Worm (Caenorhabditis elegans) whole organism, midembryonic: Measurements from ENCODE around the gene C27H6.8.

Experiments used
- T22C8.4 ChIP-seq: fragments of 200-800 bp; sonication (Bioruptor generic); IDR thresholded peaks from 2 replicates; pipeline ENCODE4 v1.3.6; 2022; ENCODE audit warnings: missing genetic modification characterization, missing compliant biosample characterization
- cog-1 ChIP-seq: sonication (generic microtip); optimal IDR thresholded peaks from 2 replicates; lab custom pipeline; 2016; ENCODE audit warnings: missing genetic modification characterization, missing compliant biosample characterization
- flt-1 ChIP-seq: fragments of 200-800 bp; sonication (Bioruptor generic); IDR thresholded peaks from 2 replicates; pipeline ENCODE4 v1.3.6; 2022; ENCODE audit warnings: missing genetic modification characterization, missing compliant biosample characterization
- klf-2 ChIP-seq: fragments of 200-800 bp; sonication (Bioruptor generic); conservative IDR thresholded peaks from 2 replicates; pipeline ENCODE4 v1.3.6; 2022; ENCODE audit warnings: missing genetic modification reagents, missing genetic modification characterization, missing compliant biosample characterization
- med-1 ChIP-seq: sonication (generic microtip); optimal IDR thresholded peaks from 2 replicates; lab custom pipeline; 2017; ENCODE audit warnings: missing genetic modification characterization, mild to moderate bottlenecking, missing compliant biosample characterization, antibody characterized with exemption, missing genetic modification reagents; ENCODE audit not compliant: insufficient read depth
- ref-1 ChIP-seq: fragments of 200-800 bp; sonication (Bioruptor generic); conservative IDR thresholded peaks from 2 replicates; pipeline ENCODE4 v1.3.6; 2022; ENCODE audit warnings: missing genetic modification reagents, missing genetic modification characterization, missing compliant biosample characterization
- tab-1 ChIP-seq: fragments of 200-800 bp; sonication (Bioruptor generic); IDR thresholded peaks from 2 replicates; pipeline ENCODE4 v1.3.6; 2022; ENCODE audit warnings: missing genetic modification characterization, missing compliant biosample characterization
- ztf-23 ChIP-seq: fragments of 200-800 bp; sonication (Bioruptor generic); IDR thresholded peaks from 2 replicates; pipeline ENCODE4 v1.3.6; 2022; ENCODE audit warnings: missing genetic modification reagents, missing genetic modification characterization, missing compliant biosample characterization
- ztf-29 ChIP-seq: fragments of 200-800 bp; sonication (Bioruptor generic); IDR thresholded peaks from 2 replicates; pipeline ENCODE4 v1.3.6; 2022; ENCODE audit warnings: missing genetic modification reagents, missing genetic modification characterization, missing compliant biosample characterization

C27H6.8 gene

DNA sequence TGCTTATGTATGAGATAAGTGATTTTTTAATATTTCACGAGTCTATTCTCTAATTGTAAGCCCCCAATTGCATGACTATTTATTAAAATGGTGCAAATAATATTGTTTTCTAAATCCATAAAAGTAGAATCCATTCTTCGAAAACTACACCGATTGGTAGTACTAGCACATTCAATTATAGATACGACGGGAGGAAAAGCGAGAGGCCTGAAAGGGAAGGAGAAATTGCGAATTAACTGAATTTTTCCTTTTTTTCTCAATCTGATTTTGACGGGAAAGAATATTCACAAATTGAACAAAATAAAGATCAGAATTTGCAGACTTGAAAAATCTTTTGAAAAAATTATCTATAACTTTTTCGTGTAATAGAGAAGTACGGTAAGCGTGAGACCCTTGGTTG lies 10.4 kb downstream of the C27H6.8 start:
- TF ChIP-seq T22C8.4 (no peak), flt-1 (no peak), klf-2 (GFP tag; lab: Robert Waterston, UW) (no peak), ztf-29 (GFP tag; lab: Robert Waterston, UW) (no peak), ztf-23 (GFP tag; lab: Robert Waterston, UW) (no peak), cog-1 (tag; lab: Kevin White, UChicago) (no peak), ref-1 (GFP tag; lab: Robert Waterston, UW) (no peak), tab-1 (GFP tag; lab: Robert Waterston, UW) (no peak), med-1 (GFP tag; lab: Kevin White, UChicago) (no peak)

- TF ChIP-seq ztf-23 (GFP tag; lab: Robert Waterston, UW) (no peak), flt-1 (no peak), klf-2 (GFP tag; lab: Robert Waterston, UW) (no peak), T22C8.4 (no peak)
These were observed 11.4 kb downstream of the C27H6.8 start, which contains the start of gene unc-41 for ce11 chrV:9976138-9976537. Gene unc-41 (minus strand): TSS chrV:9976238.

DNA sequence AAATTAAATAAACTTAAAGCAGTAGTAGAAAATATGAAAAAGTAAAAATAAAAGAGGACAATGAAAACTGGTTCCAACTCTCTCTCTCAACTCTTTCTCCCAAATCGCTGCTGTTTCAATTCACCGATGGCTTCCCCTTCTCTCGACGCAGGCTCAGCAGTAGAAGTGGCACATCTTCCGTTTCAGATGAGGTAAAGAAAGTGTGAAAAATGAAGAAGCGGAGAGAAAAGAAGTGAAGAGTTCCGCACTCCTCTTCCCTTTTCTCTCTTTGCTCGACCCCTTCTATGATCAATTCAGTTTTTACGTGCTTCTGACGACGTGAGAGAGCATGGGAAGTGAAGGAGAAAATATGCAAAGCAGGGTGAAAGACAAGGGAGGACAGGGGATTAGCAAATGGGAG lies 13.3 kb downstream of the C27H6.8 start:
- TF ChIP-seq klf-2 (GFP tag; lab: Robert Waterston, UW) (no peak), T22C8.4 (no peak), ztf-23 (GFP tag; lab: Robert Waterston, UW) (no peak), tab-1 (GFP tag; lab: Robert Waterston, UW) (no peak), flt-1 (no peak), ref-1 (GFP tag; lab: Robert Waterston, UW) (no peak), ztf-29 (GFP tag; lab: Robert Waterston, UW) (no peak), cog-1 (tag; lab: Kevin White, UChicago) (no peak), med-1 (GFP tag; lab: Kevin White, UChicago) (no peak)

- TF ChIP-seq ztf-23 (GFP tag; lab: Robert Waterston, UW) (peak; percentile 97), tab-1 (GFP tag; lab: Robert Waterston, UW) (peak; percentile 96), ref-1 (GFP tag; lab: Robert Waterston, UW) (peak; percentile 87), ztf-29 (GFP tag; lab: Robert Waterston, UW) (peak; percentile 88), T22C8.4 (peak; percentile 92), klf-2 (GFP tag; lab: Robert Waterston, UW) (peak; percentile 95), med-1 (GFP tag; lab: Kevin White, UChicago) (peak; percentile 70), cog-1 (tag; lab: Kevin White, UChicago) (peak; percentile 85), flt-1 (peak; percentile 97)
These were observed 17.5 kb downstream of the C27H6.8 start for ce11 chrV:9970119-9970518.

DNA sequence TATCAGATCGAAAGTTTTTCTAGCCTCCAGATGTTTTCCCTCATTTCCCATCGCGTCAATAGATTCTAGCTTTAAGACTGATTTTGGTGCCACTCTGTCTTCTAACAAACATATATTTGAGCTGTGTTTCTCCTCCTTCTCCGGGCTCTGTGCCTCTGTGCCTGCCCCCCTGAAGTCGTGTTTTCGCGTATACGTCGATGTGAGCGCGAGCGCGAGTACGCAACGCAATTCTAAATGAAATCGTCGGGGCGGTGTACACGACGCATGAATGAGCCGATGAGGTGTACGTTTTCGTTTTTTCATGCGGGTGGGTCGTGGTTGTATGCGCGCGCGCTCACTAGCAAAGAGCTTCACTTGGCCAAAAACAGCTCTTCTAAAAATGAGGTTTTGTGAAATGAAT lies 21.7 kb downstream of the C27H6.8 start:
- TF ChIP-seq tab-1 (GFP tag; lab: Robert Waterston, UW) = no peak
- TF ChIP-seq T22C8.4 = no peak
- TF ChIP-seq cog-1 (tag; lab: Kevin White, UChicago) = no peak
- no peak for TF ChIP-seq ztf-23 (GFP tag; lab: Robert Waterston, UW)
- TF ChIP-seq ztf-29 (GFP tag; lab: Robert Waterston, UW) = no peak
- no peak for TF ChIP-seq ref-1 (GFP tag; lab: Robert Waterston, UW)
- no peak for TF ChIP-seq klf-2 (GFP tag; lab: Robert Waterston, UW)
- no peak for TF ChIP-seq med-1 (GFP tag; lab: Kevin White, UChicago)
- no peak for TF ChIP-seq flt-1

DNA sequence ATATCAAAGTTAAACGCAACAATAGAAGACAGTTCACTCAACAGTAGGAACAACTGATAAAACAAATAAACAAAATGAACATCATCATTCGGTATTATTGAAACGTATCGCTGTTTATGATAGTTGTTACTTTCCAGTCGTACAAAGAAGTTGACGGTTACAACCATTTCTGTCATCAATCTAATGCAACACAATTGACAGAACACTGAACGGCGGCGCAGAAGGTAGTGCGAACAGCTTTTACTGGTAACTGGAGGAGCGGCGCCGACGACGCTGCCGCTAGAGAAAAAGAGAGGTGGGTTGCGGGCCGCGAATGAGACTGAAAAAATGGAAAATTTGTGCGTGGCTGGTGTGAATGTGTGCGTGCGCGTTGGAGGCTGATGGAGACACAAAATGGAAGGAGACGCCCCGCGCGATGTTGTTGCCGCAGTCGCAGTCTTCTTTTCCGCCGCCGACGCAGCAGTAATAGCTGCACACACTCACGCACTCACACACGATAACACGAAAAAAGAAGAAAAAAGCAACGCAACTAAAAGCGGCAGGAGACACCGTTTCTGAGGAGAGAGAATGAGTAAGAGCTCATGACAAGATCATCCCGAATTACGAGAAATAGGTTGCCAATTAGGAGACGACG lies 23.3 kb downstream of the C27H6.8 start:
- TF ChIP-seq ref-1 (GFP tag; lab: Robert Waterston, UW) (no peak), T22C8.4 (no peak), flt-1 (no peak), med-1 (GFP tag; lab: Kevin White, UChicago) (no peak), tab-1 (GFP tag; lab: Robert Waterston, UW) (no peak), klf-2 (GFP tag; lab: Robert Waterston, UW) (no peak), ztf-23 (GFP tag; lab: Robert Waterston, UW) (no peak), cog-1 (tag; lab: Kevin White, UChicago) (no peak), ztf-29 (GFP tag; lab: Robert Waterston, UW) (no peak)

DNA sequence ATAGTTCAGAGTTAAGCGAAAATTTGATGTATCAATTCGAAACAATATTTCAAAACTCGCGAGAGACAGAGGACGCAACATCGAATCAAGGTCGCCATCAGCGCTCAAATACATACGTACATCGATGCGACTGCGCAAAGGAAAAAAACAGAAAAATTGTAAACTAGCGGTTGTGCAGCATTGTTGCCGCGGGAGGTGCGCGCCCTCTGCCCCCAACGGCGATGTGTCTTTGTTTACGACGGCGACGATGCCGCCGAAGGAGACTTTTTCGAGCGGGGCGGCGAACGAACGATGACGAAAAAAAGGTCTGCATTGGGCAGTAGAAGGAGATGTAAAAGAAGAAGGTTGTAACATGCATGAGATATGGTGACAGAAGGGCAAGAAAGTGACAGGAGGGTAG lies 24.7 kb downstream of the C27H6.8 start:
- TF ChIP-seq ztf-23 (GFP tag; lab: Robert Waterston, UW) (no peak), flt-1 (0 out of 2 replicates have a peak, but pooled peaks have one; percentile 9)

DNA sequence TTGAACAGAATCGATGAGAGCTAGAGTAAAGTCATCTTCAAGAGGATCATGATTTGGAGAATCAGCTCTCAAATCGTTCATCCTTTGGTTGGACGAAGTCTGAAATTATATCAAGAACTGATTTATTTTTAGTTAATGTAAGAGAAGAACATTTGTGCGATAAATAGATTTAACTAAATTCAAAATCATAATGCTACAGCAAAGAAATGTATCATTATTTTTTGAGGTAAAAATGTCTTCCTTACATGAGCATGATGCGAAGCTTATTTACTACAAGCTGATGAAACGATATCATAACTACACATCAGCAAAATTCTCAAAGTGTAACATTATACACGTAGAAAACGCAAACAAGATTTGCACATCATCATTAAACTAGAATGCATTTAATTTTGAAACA lies 25.2 kb downstream of the C27H6.8 start, which contains the start of gene madf-4:
Gene madf-4, minus strand, starts transcription at position 101 of the 400 bp plus-strand sequence.
- TF ChIP-seq klf-2 (GFP tag; lab: Robert Waterston, UW) = no peak
- no peak for TF ChIP-seq tab-1 (GFP tag; lab: Robert Waterston, UW)
- TF ChIP-seq ztf-29 (GFP tag; lab: Robert Waterston, UW) = no peak
- no peak for TF ChIP-seq cog-1 (tag; lab: Kevin White, UChicago)
- TF ChIP-seq ztf-23 (GFP tag; lab: Robert Waterston, UW) = no peak
- no peak for TF ChIP-seq flt-1
- TF ChIP-seq ref-1 (GFP tag; lab: Robert Waterston, UW) = no peak
- TF ChIP-seq T22C8.4 = no peak

DNA sequence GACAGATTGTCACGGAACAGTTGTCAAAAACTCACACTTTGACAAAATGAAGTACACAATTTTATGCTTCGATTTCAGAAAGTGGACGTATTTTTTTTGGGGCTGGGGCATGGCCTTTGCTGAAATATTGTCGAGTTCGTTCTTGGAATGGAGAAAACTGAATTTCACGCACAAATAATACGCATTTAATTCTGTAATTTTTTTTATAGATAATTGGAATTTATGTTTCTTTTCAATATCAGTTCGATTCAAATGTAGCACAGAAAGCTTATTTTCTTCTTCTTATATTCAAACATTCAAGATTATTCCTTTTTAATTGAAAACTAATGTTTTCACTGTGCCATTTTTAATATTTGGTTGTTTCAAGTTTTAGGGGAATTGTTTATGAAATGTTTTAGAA lies 27.2 kb downstream of the C27H6.8 start, which contains the start of gene T07C12.10:
Gene T07C12.10, minus strand, starts transcription at position 101 of the 400 bp plus-strand sequence.
- no peak for TF ChIP-seq ref-1 (GFP tag; lab: Robert Waterston, UW)

DNA sequence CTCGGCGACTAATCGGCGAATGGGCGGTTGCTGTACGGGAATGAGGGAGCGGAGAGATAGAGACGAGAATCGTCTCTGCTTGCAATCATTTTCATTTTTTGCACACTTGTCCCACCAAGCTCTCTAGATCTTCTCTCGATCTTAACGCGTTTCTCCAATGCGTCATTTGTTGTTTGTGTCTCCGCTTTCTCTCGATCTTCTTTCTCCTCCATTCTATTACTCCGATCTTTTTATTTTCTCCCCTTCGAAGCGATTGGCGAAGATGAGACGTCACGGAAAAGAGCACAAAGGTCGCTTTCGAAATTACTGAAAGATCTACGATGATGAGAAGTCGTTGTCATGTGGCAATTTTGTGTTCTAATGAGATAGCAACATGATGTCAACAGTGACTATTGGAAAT lies 28.9 kb downstream of the C27H6.8 start:
- TF ChIP-seq tab-1 (GFP tag; lab: Robert Waterston, UW) = no peak
- no peak for TF ChIP-seq ztf-23 (GFP tag; lab: Robert Waterston, UW)
- no peak for TF ChIP-seq med-1 (GFP tag; lab: Kevin White, UChicago)
- no peak for TF ChIP-seq cog-1 (tag; lab: Kevin White, UChicago)
- TF ChIP-seq flt-1 = no peak
- no peak for TF ChIP-seq ztf-29 (GFP tag; lab: Robert Waterston, UW)
- no peak for TF ChIP-seq klf-2 (GFP tag; lab: Robert Waterston, UW)
- no peak for TF ChIP-seq T22C8.4
- TF ChIP-seq ref-1 (GFP tag; lab: Robert Waterston, UW) = no peak
